Worm (Caenorhabditis elegans): ENCODE measurements around the gene dod-19.

ce11 chrV:438094-438493, 23.5 kb upstream of the dod-19 start, which contains the start of gene B0554.1:
- TF ChIP-seq ceh-32 (tag; optimal IDR thresholded peaks at IDR 0.05; ENCODE audit: poor library complexity) (no peak), lin-29 (GFP tag; IDR thresholded peaks at IDR 0.05) (no peak), lin-13 (GFP tag; optimal IDR thresholded peaks at IDR 0.05) (no peak)

Measured in whole organism, L4 larva.